Worm (Caenorhabditis elegans) whole organism, late embryonic: ENCODE measurements around the gene Y69E1A.8.

Experiments used
- ceh-14 ChIP-seq: sonication (generic microtip); optimal IDR thresholded peaks from 2 replicates; lab custom pipeline; 2016; ENCODE audit warnings: missing genotype, missing genetic modification characterization, missing compliant biosample characterization
- ceh-18 ChIP-seq: sonication (generic microtip); optimal IDR thresholded peaks from 2 replicates; lab custom pipeline; 2016; ENCODE audit warnings: missing genetic modification characterization, missing compliant biosample characterization
- ceh-24 ChIP-seq: sonication (generic microtip); optimal IDR thresholded peaks from 2 replicates; lab custom pipeline; 2016; ENCODE audit warnings: mild to moderate bottlenecking, missing genetic modification characterization, missing compliant biosample characterization

ce11 chrIV:10980628-10981027, 14.2 kb downstream of the Y69E1A.8 start:
- TF ChIP-seq ceh-24 (tag; lab: Kevin White, UChicago) (no peak), ceh-18 (no peak), ceh-14 (tag; lab: Kevin White, UChicago) (no peak)
